Worm (Caenorhabditis elegans) whole organism, L3 larva: ENCODE results near the gene spat-1.

Experiments
- R02D3.7 ChIP-seq: fragments of 150-350 bp; optimal IDR thresholded peaks from 2 replicates; lab custom pipeline; 2014; ENCODE audit warnings: missing biosample characterization, missing genetic modification characterization
- ZK546.5 ChIP-seq: sonication (generic microtip); optimal IDR thresholded peaks from 2 replicates; lab custom pipeline; 2017; ENCODE audit warnings: missing biosample characterization, missing genetic modification characterization
- aly-2 ChIP-seq: fragments of 150-350 bp; optimal IDR thresholded peaks from 2 replicates; lab custom pipeline; 2014; ENCODE audit warnings: missing biosample characterization, missing genetic modification characterization
- ama-1 ChIP-seq: fragments of 150-350 bp; optimal IDR thresholded peaks from 2 replicates; lab custom pipeline; 2018
- ceh-16 ChIP-seq: sonication (generic microtip); optimal IDR thresholded peaks from 2 replicates; lab custom pipeline; 2017; ENCODE audit warnings: missing biosample characterization, missing genetic modification characterization
- ceh-28 ChIP-seq: fragments of 150-350 bp; optimal IDR thresholded peaks from 2 replicates; lab custom pipeline; 2014; ENCODE audit warnings: missing biosample characterization, missing genetic modification reagents, missing genetic modification characterization
- ceh-82 ChIP-seq: fragments of 150-350 bp; optimal IDR thresholded peaks from 2 replicates; lab custom pipeline; 2014; ENCODE audit warnings: missing biosample characterization, missing genetic modification characterization
- ceh-9 ChIP-seq: sonication (generic microtip); optimal IDR thresholded peaks from 2 replicates; lab custom pipeline; 2018; ENCODE audit warnings: missing biosample characterization, missing genetic modification characterization
- daf-12 ChIP-seq: fragments of 150-350 bp; optimal IDR thresholded peaks from 2 replicates; lab custom pipeline; 2014; ENCODE audit warnings: missing biosample characterization, missing genetic modification reagents, missing genetic modification characterization
- egl-27 ChIP-seq: sonication (generic microtip); optimal IDR thresholded peaks from 4 replicates; lab custom pipeline; 2017; ENCODE audit warnings: missing biosample characterization, missing genetic modification reagents, missing genetic modification characterization
- egl-5 ChIP-seq: fragments of 150-350 bp; optimal IDR thresholded peaks from 2 replicates; lab custom pipeline; 2017; ENCODE audit warnings: missing biosample characterization, missing genetic modification reagents, missing genetic modification characterization, inconsistent platforms
- elt-1 ChIP-seq: fragments of 150-350 bp; optimal IDR thresholded peaks from 2 replicates; lab custom pipeline; 2014; ENCODE audit warnings: missing biosample characterization, missing genetic modification characterization
- elt-2 ChIP-seq: sonication (generic microtip); optimal IDR thresholded peaks from 2 replicates; lab custom pipeline; 2016; ENCODE audit warnings: missing genetic modification reagents, mild to moderate bottlenecking, missing genetic modification characterization, missing compliant biosample characterization
- eor-1 ChIP-seq, 2 experiments: fragments of 150-350 bp; optimal IDR thresholded peaks; 2 replicates each; lab custom pipeline; 2014 to 2018; ENCODE audit warnings: missing biosample characterization in 2 of 2, missing genetic modification characterization in 2 of 2
- fkh-10 ChIP-seq: sonication (generic microtip); optimal IDR thresholded peaks from 2 replicates; lab custom pipeline; 2017; ENCODE audit warnings: missing biosample characterization, missing genetic modification reagents, missing genetic modification characterization
- hmg-11 ChIP-seq: sonication (generic microtip); optimal IDR thresholded peaks from 2 replicates; lab custom pipeline; 2016; ENCODE audit warnings: missing genetic modification characterization, missing compliant biosample characterization
- jun-1 ChIP-seq: fragments of 150-350 bp; optimal IDR thresholded peaks from 2 replicates; lab custom pipeline; 2014; ENCODE audit warnings: missing biosample characterization, missing genetic modification reagents, missing genetic modification characterization
- lin-15B ChIP-seq: fragments of 150-350 bp; optimal IDR thresholded peaks from 2 replicates; lab custom pipeline; 2014; ENCODE audit warnings: missing biosample characterization, missing genetic modification characterization
- lin-39 ChIP-seq: fragments of 150-350 bp; optimal IDR thresholded peaks from 2 replicates; lab custom pipeline; 2018; ENCODE audit warnings: missing biosample characterization, missing genetic modification reagents, missing genetic modification characterization
- mdl-1 ChIP-seq: fragments of 150-350 bp; optimal IDR thresholded peaks from 2 replicates; lab custom pipeline; 2014; ENCODE audit warnings: missing biosample characterization, missing genetic modification characterization
- mml-1 ChIP-seq: fragments of 150-350 bp; sonication (generic microtip); optimal IDR thresholded peaks from 3 replicates; lab custom pipeline; 2014; ENCODE audit warnings: missing biosample characterization, missing genetic modification characterization
- nfya-1 ChIP-seq: sonication (generic microtip); optimal IDR thresholded peaks from 2 replicates; lab custom pipeline; 2017; ENCODE audit warnings: missing genetic modification characterization, mild to moderate bottlenecking, missing compliant biosample characterization, antibody characterized with exemption, moderate library complexity; ENCODE audit not compliant: insufficient read depth
- nhr-23 ChIP-seq: fragments of 150-350 bp; optimal IDR thresholded peaks from 2 replicates; lab custom pipeline; 2014; ENCODE audit warnings: missing biosample characterization, missing genetic modification reagents, missing genetic modification characterization
- nhr-237 ChIP-seq: fragments of 150-350 bp; optimal IDR thresholded peaks from 2 replicates; lab custom pipeline; 2014; ENCODE audit warnings: missing biosample characterization, missing genetic modification characterization
- nhr-28 ChIP-seq: fragments of 150-350 bp; optimal IDR thresholded peaks from 2 replicates; lab custom pipeline; 2014; ENCODE audit warnings: missing biosample characterization, missing genetic modification characterization
- nhr-43 ChIP-seq: sonication (generic microtip); optimal IDR thresholded peaks from 2 replicates; lab custom pipeline; 2016; ENCODE audit warnings: mild to moderate bottlenecking, missing genetic modification characterization, missing compliant biosample characterization; ENCODE audit not compliant: poor library complexity, severe bottlenecking
- nhr-76 ChIP-seq: fragments of 150-350 bp; sonication (generic microtip); optimal IDR thresholded peaks from 5 replicates; lab custom pipeline; 2014; ENCODE audit warnings: missing biosample characterization, missing genetic modification characterization
- pha-4 ChIP-seq: fragments of 150-350 bp; optimal IDR thresholded peaks from 2 replicates; lab custom pipeline; 2014; ENCODE audit warnings: missing biosample characterization, missing genetic modification reagents, missing genetic modification characterization
- pqm-1 ChIP-seq: fragments of 150-350 bp; optimal IDR thresholded peaks from 2 replicates; lab custom pipeline; 2017; ENCODE audit warnings: missing biosample characterization, missing genetic modification characterization, inconsistent platforms
- skn-1 ChIP-seq: fragments of 150-350 bp; optimal IDR thresholded peaks from 2 replicates; lab custom pipeline; 2014; ENCODE audit warnings: missing biosample characterization, missing genetic modification characterization
- snpc-4 ChIP-seq: fragments of 150-350 bp; optimal IDR thresholded peaks from 2 replicates; lab custom pipeline; 2014; ENCODE audit warnings: missing biosample characterization, missing genetic modification characterization
- tbx-2 ChIP-seq: sonication (generic microtip); optimal IDR thresholded peaks from 2 replicates; lab custom pipeline; 2016; ENCODE audit warnings: mild to moderate bottlenecking, missing genetic modification characterization, missing compliant biosample characterization
- unc-39 ChIP-seq: sonication (generic microtip); optimal IDR thresholded peaks from 4 replicates; lab custom pipeline; 2017; ENCODE audit warnings: missing biosample characterization, missing genetic modification characterization
- zag-1 ChIP-seq: fragments of 150-350 bp; optimal IDR thresholded peaks from 2 replicates; lab custom pipeline; 2014; ENCODE audit warnings: missing biosample characterization, missing genetic modification characterization
- ztf-11 ChIP-seq: fragments of 150-350 bp; optimal IDR thresholded peaks from 2 replicates; lab custom pipeline; 2014; ENCODE audit warnings: missing biosample characterization, missing genetic modification characterization

spat-1 gene

ce11 chrII:14515017-14515416, 13.5 kb upstream of the spat-1 start, which contains the start of gene K10H10.9:
K10H10.9 (minus strand) TSS chrII:14515117.
- TF ChIP-seq ceh-82 (no peak), ztf-11 (tag; lab: Kevin White, UChicago) (no peak), egl-27 (tag; lab: Kevin White, UChicago) (no peak), elt-2 (tag; lab: Kevin White, UChicago) (no peak), daf-12 (tag; lab: Kevin White, UChicago) (no peak), zag-1 (tag; lab: Kevin White, UChicago) (no peak), nfya-1 (tag; lab: Kevin White, UChicago) (no peak)

- TF ChIP-seq mdl-1 (tag; lab: Kevin White, UChicago): no peak
- no peak for TF ChIP-seq R02D3.7 (tag; lab: Kevin White, UChicago)
- TF ChIP-seq egl-5 (tag; lab: Kevin White, UChicago): no peak
- TF ChIP-seq nhr-23: no peak
- no peak for TF ChIP-seq tbx-2
- TF ChIP-seq skn-1: no peak
Observed at ce11 chrII:14522037-14522436, 6.5 kb upstream of the spat-1 start, which contains the start of gene btb-19. btb-19 (minus strand) TSS chrII:14522137.

- TF ChIP-seq daf-12 (tag; lab: Kevin White, UChicago): no peak
- no peak for TF ChIP-seq nhr-76
- no peak for TF ChIP-seq ama-1 (lab: Kevin White, UChicago)
- no peak for TF ChIP-seq egl-5 (tag; lab: Kevin White, UChicago)
- TF ChIP-seq nfya-1 (tag; lab: Kevin White, UChicago): no peak
- no peak for TF ChIP-seq ztf-11 (tag; lab: Kevin White, UChicago)
- TF ChIP-seq R02D3.7 (tag; lab: Kevin White, UChicago): no peak
- TF ChIP-seq pha-4: no peak
- TF ChIP-seq egl-27 (tag; lab: Kevin White, UChicago): no peak
- TF ChIP-seq hmg-11: no peak
Observed at ce11 chrII:14523070-14523572, 5.4 kb upstream of the spat-1 start, which contains the start of gene btb-20. btb-20 (minus strand) TSS chrII:14523522.

ce11 chrII:14523645-14524223, 4.8 kb upstream of the spat-1 start, which contains the start of gene pot-2:
pot-2 (plus strand) TSS chrII:14524173.
- TF ChIP-seq unc-39 (tag; lab: Kevin White, UChicago): no peak
- TF ChIP-seq pqm-1 (tag; lab: Kevin White, UChicago): no peak
- TF ChIP-seq elt-2 (tag; lab: Kevin White, UChicago): no peak
- TF ChIP-seq lin-39 (tag; lab: Kevin White, UChicago): no peak
- TF ChIP-seq nhr-237 (tag; lab: Kevin White, UChicago): no peak
- TF ChIP-seq nfya-1 (tag; lab: Kevin White, UChicago): no peak
- TF ChIP-seq lin-15B (tag; lab: Kevin White, UChicago): no peak
- no peak for TF ChIP-seq nhr-43
- no peak for TF ChIP-seq fkh-10
- TF ChIP-seq zag-1 (tag; lab: Kevin White, UChicago): no peak
- TF ChIP-seq ceh-28 (tag; lab: Kevin White, UChicago): no peak
- no peak for TF ChIP-seq nhr-28
- TF ChIP-seq daf-12 (tag; lab: Kevin White, UChicago): no peak
- no peak for TF ChIP-seq aly-2 (tag; lab: Kevin White, UChicago)
- no peak for TF ChIP-seq nhr-23

- TF ChIP-seq snpc-4 (tag; lab: Kevin White, UChicago) (no peak), nhr-23 (no peak), ceh-9 (tag; lab: Kevin White, UChicago) (no peak), lin-15B (tag; lab: Kevin White, UChicago) (no peak), zag-1 (tag; lab: Kevin White, UChicago) (no peak), mml-1 (tag; lab: Kevin White, UChicago) (no peak), ceh-16 (tag; lab: Kevin White, UChicago) (no peak), eor-1 (tag; optimal IDR thresholded peaks at IDR 0.05; lab: Kevin White, UChicago) (no peak), jun-1 (tag; lab: Kevin White, UChicago) (no peak), ZK546.5 (tag; lab: Kevin White, UChicago) (no peak), elt-1 (tag; lab: Kevin White, UChicago) (no peak), lin-39 (tag; lab: Kevin White, UChicago) (no peak)
Observed at ce11 chrII:14525013-14525412, 3.5 kb upstream of the spat-1 start, which contains the start of gene F57C2.4. F57C2.4 (plus strand) TSS chrII:14525313.
